Worm (Caenorhabditis elegans) whole organism, L3 larva: ENCODE results near the gene tsp-8.
A peak's percentile ranks its signal among the peaks of the same experiment; 100 is the strongest.

Source experiments
- R02D3.7 ChIP-seq: fragments of 150-350 bp; optimal IDR thresholded peaks from 2 replicates; lab custom pipeline; 2014; ENCODE audit warnings: missing biosample characterization, missing genetic modification characterization
- ZK546.5 ChIP-seq: sonication (generic microtip); optimal IDR thresholded peaks from 2 replicates; lab custom pipeline; 2017; ENCODE audit warnings: missing biosample characterization, missing genetic modification characterization
- aly-2 ChIP-seq: fragments of 150-350 bp; optimal IDR thresholded peaks from 2 replicates; lab custom pipeline; 2014; ENCODE audit warnings: missing biosample characterization, missing genetic modification characterization
- ama-1 ChIP-seq: fragments of 150-350 bp; optimal IDR thresholded peaks from 2 replicates; lab custom pipeline; 2018
- ceh-16 ChIP-seq: sonication (generic microtip); optimal IDR thresholded peaks from 2 replicates; lab custom pipeline; 2017; ENCODE audit warnings: missing biosample characterization, missing genetic modification characterization
- ceh-28 ChIP-seq: fragments of 150-350 bp; optimal IDR thresholded peaks from 2 replicates; lab custom pipeline; 2014; ENCODE audit warnings: missing biosample characterization, missing genetic modification reagents, missing genetic modification characterization
- ceh-82 ChIP-seq: fragments of 150-350 bp; optimal IDR thresholded peaks from 2 replicates; lab custom pipeline; 2014; ENCODE audit warnings: missing biosample characterization, missing genetic modification characterization
- ceh-9 ChIP-seq: sonication (generic microtip); optimal IDR thresholded peaks from 2 replicates; lab custom pipeline; 2018; ENCODE audit warnings: missing biosample characterization, missing genetic modification characterization
- daf-12 ChIP-seq: fragments of 150-350 bp; optimal IDR thresholded peaks from 2 replicates; lab custom pipeline; 2014; ENCODE audit warnings: missing biosample characterization, missing genetic modification reagents, missing genetic modification characterization
- egl-27 ChIP-seq: sonication (generic microtip); optimal IDR thresholded peaks from 4 replicates; lab custom pipeline; 2017; ENCODE audit warnings: missing biosample characterization, missing genetic modification reagents, missing genetic modification characterization
- egl-5 ChIP-seq: fragments of 150-350 bp; optimal IDR thresholded peaks from 2 replicates; lab custom pipeline; 2017; ENCODE audit warnings: missing biosample characterization, missing genetic modification reagents, missing genetic modification characterization, inconsistent platforms
- elt-1 ChIP-seq: fragments of 150-350 bp; optimal IDR thresholded peaks from 2 replicates; lab custom pipeline; 2014; ENCODE audit warnings: missing biosample characterization, missing genetic modification characterization
- elt-2 ChIP-seq: sonication (generic microtip); optimal IDR thresholded peaks from 2 replicates; lab custom pipeline; 2016; ENCODE audit warnings: missing genetic modification reagents, mild to moderate bottlenecking, missing genetic modification characterization, missing compliant biosample characterization
- elt-3 ChIP-seq, 3 experiments: fragments of 150-350 bp in 1 of 3; sonication (generic microtip) in 2 of 3; optimal IDR thresholded peaks; 2 replicates in 2 of 3; 4 replicates in 1 of 3; lab custom pipeline; 2014 to 2017; ENCODE audit warnings: missing biosample characterization in 3 of 3, missing genetic modification characterization in 3 of 3
- fkh-10 ChIP-seq: sonication (generic microtip); optimal IDR thresholded peaks from 2 replicates; lab custom pipeline; 2017; ENCODE audit warnings: missing biosample characterization, missing genetic modification reagents, missing genetic modification characterization
- fkh-2 ChIP-seq: fragments of 150-350 bp; optimal IDR thresholded peaks from 2 replicates; lab custom pipeline; 2014; ENCODE audit warnings: missing biosample characterization, missing genetic modification reagents, missing genetic modification characterization
- fos-1 ChIP-seq: fragments of 150-350 bp; optimal IDR thresholded peaks from 2 replicates; lab custom pipeline; 2014; ENCODE audit warnings: missing biosample characterization, missing genetic modification characterization
- hmg-11 ChIP-seq: sonication (generic microtip); optimal IDR thresholded peaks from 2 replicates; lab custom pipeline; 2016; ENCODE audit warnings: missing genetic modification characterization, missing compliant biosample characterization
- jun-1 ChIP-seq: fragments of 150-350 bp; optimal IDR thresholded peaks from 2 replicates; lab custom pipeline; 2014; ENCODE audit warnings: missing biosample characterization, missing genetic modification reagents, missing genetic modification characterization
- lin-15B ChIP-seq: fragments of 150-350 bp; optimal IDR thresholded peaks from 2 replicates; lab custom pipeline; 2014; ENCODE audit warnings: missing biosample characterization, missing genetic modification characterization
- lin-39 ChIP-seq: fragments of 150-350 bp; optimal IDR thresholded peaks from 2 replicates; lab custom pipeline; 2018; ENCODE audit warnings: missing biosample characterization, missing genetic modification reagents, missing genetic modification characterization
- lsy-12 ChIP-seq: sonication (generic microtip); optimal IDR thresholded peaks from 2 replicates; lab custom pipeline; 2016; ENCODE audit warnings: mild to moderate bottlenecking, missing genetic modification characterization, missing compliant biosample characterization
- mdl-1 ChIP-seq: fragments of 150-350 bp; optimal IDR thresholded peaks from 2 replicates; lab custom pipeline; 2014; ENCODE audit warnings: missing biosample characterization, missing genetic modification characterization
- mml-1 ChIP-seq: fragments of 150-350 bp; sonication (generic microtip); optimal IDR thresholded peaks from 3 replicates; lab custom pipeline; 2014; ENCODE audit warnings: missing biosample characterization, missing genetic modification characterization
- nfya-1 ChIP-seq: sonication (generic microtip); optimal IDR thresholded peaks from 2 replicates; lab custom pipeline; 2017; ENCODE audit warnings: missing genetic modification characterization, mild to moderate bottlenecking, missing compliant biosample characterization, antibody characterized with exemption, moderate library complexity; ENCODE audit not compliant: insufficient read depth
- nhr-11 ChIP-seq: fragments of 150-350 bp; optimal IDR thresholded peaks from 2 replicates; lab custom pipeline; 2014; ENCODE audit warnings: missing biosample characterization, missing genetic modification characterization
- nhr-12 ChIP-seq: fragments of 150-350 bp; optimal IDR thresholded peaks from 2 replicates; lab custom pipeline; 2014; ENCODE audit warnings: missing biosample characterization, missing genetic modification characterization
- nhr-23 ChIP-seq: fragments of 150-350 bp; optimal IDR thresholded peaks from 2 replicates; lab custom pipeline; 2014; ENCODE audit warnings: missing biosample characterization, missing genetic modification reagents, missing genetic modification characterization
- nhr-237 ChIP-seq: fragments of 150-350 bp; optimal IDR thresholded peaks from 2 replicates; lab custom pipeline; 2014; ENCODE audit warnings: missing biosample characterization, missing genetic modification characterization
- nhr-25 ChIP-seq: sonication (generic microtip); optimal IDR thresholded peaks from 2 replicates; lab custom pipeline; 2017; ENCODE audit warnings: missing biosample characterization, missing genetic modification characterization
- nhr-28 ChIP-seq: fragments of 150-350 bp; optimal IDR thresholded peaks from 2 replicates; lab custom pipeline; 2014; ENCODE audit warnings: missing biosample characterization, missing genetic modification characterization
- nhr-43 ChIP-seq: sonication (generic microtip); optimal IDR thresholded peaks from 2 replicates; lab custom pipeline; 2016; ENCODE audit warnings: mild to moderate bottlenecking, missing genetic modification characterization, missing compliant biosample characterization; ENCODE audit not compliant: poor library complexity, severe bottlenecking
- nhr-67 ChIP-seq: fragments of 150-350 bp; optimal IDR thresholded peaks from 2 replicates; lab custom pipeline; 2014; ENCODE audit warnings: missing biosample characterization, missing genetic modification characterization
- nhr-76 ChIP-seq: fragments of 150-350 bp; sonication (generic microtip); optimal IDR thresholded peaks from 5 replicates; lab custom pipeline; 2014; ENCODE audit warnings: missing biosample characterization, missing genetic modification characterization
- nhr-77 ChIP-seq: fragments of 150-350 bp; optimal IDR thresholded peaks from 2 replicates; lab custom pipeline; 2014; ENCODE audit warnings: missing biosample characterization, missing genetic modification characterization
- pha-4 ChIP-seq: fragments of 150-350 bp; optimal IDR thresholded peaks from 2 replicates; lab custom pipeline; 2014; ENCODE audit warnings: missing biosample characterization, missing genetic modification reagents, missing genetic modification characterization
- pqm-1 ChIP-seq: fragments of 150-350 bp; optimal IDR thresholded peaks from 2 replicates; lab custom pipeline; 2017; ENCODE audit warnings: missing biosample characterization, missing genetic modification characterization, inconsistent platforms
- sea-2 ChIP-seq: fragments of 150-350 bp; sonication (generic microtip); optimal IDR thresholded peaks from 4 replicates; lab custom pipeline; 2014; ENCODE audit warnings: missing biosample characterization, missing genetic modification reagents, missing genetic modification characterization
- skn-1 ChIP-seq: fragments of 150-350 bp; optimal IDR thresholded peaks from 2 replicates; lab custom pipeline; 2014; ENCODE audit warnings: missing biosample characterization, missing genetic modification characterization
- snpc-4 ChIP-seq: fragments of 150-350 bp; optimal IDR thresholded peaks from 2 replicates; lab custom pipeline; 2014; ENCODE audit warnings: missing biosample characterization, missing genetic modification characterization
- tbx-2 ChIP-seq: sonication (generic microtip); optimal IDR thresholded peaks from 2 replicates; lab custom pipeline; 2016; ENCODE audit warnings: mild to moderate bottlenecking, missing genetic modification characterization, missing compliant biosample characterization
- unc-39 ChIP-seq: sonication (generic microtip); optimal IDR thresholded peaks from 4 replicates; lab custom pipeline; 2017; ENCODE audit warnings: missing biosample characterization, missing genetic modification characterization
- unc-62 ChIP-seq: fragments of 150-350 bp; sonication (generic microtip); optimal IDR thresholded peaks from 4 replicates; lab custom pipeline; 2014; ENCODE audit warnings: missing biosample characterization, missing genetic modification reagents, missing genetic modification characterization
- zag-1 ChIP-seq: fragments of 150-350 bp; optimal IDR thresholded peaks from 2 replicates; lab custom pipeline; 2014; ENCODE audit warnings: missing biosample characterization, missing genetic modification characterization
- ztf-11 ChIP-seq: fragments of 150-350 bp; optimal IDR thresholded peaks from 2 replicates; lab custom pipeline; 2014; ENCODE audit warnings: missing biosample characterization, missing genetic modification characterization
- ztf-4 ChIP-seq: fragments of 150-350 bp; optimal IDR thresholded peaks from 2 replicates; lab custom pipeline; 2014; ENCODE audit warnings: missing biosample characterization, missing genetic modification characterization

tsp-8 gene

DNA sequence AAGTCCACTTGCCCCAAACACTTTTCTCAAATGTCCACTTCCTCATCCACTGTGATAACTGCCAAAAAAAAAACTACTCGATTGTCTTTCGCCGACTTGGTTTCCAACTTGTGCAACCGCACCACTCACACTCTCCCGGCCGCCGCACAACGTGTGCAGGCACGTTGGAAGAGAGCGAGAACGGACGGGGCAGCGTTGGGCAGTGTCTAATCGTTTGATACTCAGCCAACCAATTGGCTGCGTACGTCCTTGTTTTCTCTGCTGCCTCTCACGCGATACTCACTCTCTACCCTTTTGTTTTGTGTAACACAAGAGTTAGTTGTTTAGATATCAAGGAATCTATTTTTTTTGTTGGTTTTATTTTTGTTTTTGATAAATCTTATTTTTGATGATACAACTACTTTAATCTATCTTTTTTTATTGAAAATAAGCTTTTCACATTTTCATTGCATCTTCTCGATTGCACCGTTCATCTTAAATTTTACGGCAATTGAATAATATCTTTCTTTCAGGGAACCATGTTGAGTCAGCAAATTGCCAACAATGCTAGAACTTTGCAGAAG is 24.3 kb upstream of the tsp-8 start, which contains the start of gene sucl-1 (continued):
- TF ChIP-seq nfya-1 (tag; lab: Kevin White, UChicago), result peak; percentile 94
- peak; percentile 68 for TF ChIP-seq lin-15B (tag; lab: Kevin White, UChicago)
- TF ChIP-seq unc-39 (tag; lab: Kevin White, UChicago), result no peak
- peak; percentile 79 for TF ChIP-seq pqm-1 (tag; lab: Kevin White, UChicago)
- TF ChIP-seq tbx-2, result peak; percentile 47
- TF ChIP-seq elt-2 (tag; lab: Kevin White, UChicago), result peak; percentile 80
- TF ChIP-seq lsy-12 (tag; lab: Kevin White, UChicago), result peak; percentile 32
- peak; percentile 38 for TF ChIP-seq elt-1 (tag; lab: Kevin White, UChicago)

DNA sequence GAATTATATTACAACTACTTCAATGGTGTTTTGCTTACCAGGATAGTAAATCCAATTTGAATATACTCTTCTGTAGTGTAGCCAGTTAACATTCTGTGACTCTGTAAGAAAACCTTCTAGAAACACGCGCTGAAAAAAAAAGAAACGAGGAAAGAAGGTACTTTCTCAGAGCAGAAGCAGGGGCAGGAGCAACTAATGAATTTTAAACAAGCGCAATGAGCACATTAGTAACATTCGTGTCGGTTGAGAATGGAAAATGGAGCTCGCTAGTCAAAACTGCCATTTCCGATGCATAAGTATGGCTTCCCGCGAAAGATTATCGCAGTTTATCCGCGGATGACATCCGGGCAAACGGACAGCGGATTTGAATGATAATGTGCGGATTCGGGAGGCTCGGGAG is 22.6 kb upstream of the tsp-8 start, which contains the start of gene C05G5.3:
TSS of gene C05G5.3 (minus strand) at position 101 of the 400 bp plus-strand sequence.
- TF ChIP-seq fos-1 (tag; lab: Kevin White, UChicago), result no peak
- TF ChIP-seq elt-1 (tag; lab: Kevin White, UChicago), result no peak
- TF ChIP-seq nhr-237 (tag; lab: Kevin White, UChicago), result no peak
- no peak for TF ChIP-seq hmg-11 (tag; lab: Kevin White, UChicago)
- TF ChIP-seq snpc-4 (tag; lab: Kevin White, UChicago), result no peak
- no peak for TF ChIP-seq R02D3.7 (tag; lab: Kevin White, UChicago)
- no peak for TF ChIP-seq aly-2 (tag; lab: Kevin White, UChicago)
- no peak for TF ChIP-seq sea-2
- TF ChIP-seq pqm-1 (tag; lab: Kevin White, UChicago), result no peak
- TF ChIP-seq nhr-11 (tag; lab: Kevin White, UChicago), result no peak
- TF ChIP-seq ztf-11, result no peak
- no peak for TF ChIP-seq mdl-1
- TF ChIP-seq unc-62, result no peak

DNA sequence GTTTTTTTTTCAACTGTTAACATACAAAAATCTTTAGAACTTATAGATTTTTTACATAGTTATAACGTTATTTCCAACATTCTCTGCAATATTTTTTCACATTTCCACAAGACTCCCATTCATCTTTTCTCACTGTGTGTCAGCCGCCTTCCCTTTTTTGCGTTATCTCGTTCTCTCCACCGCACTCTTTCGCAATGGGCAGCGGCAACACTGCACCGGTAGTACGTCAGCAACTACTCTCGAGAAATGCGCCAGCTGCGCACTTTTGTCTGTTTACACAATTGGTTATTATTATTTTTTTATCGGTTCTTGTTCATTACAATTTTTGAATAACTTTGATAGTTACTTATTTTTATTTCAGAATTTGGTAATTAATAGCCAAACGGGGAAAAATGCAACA is 17.6 kb upstream of the tsp-8 start, which contains the start of gene C05G5.2:
TSS of gene C05G5.2 (plus strand) at position 356 of the 400 bp plus-strand sequence.
- no peak for TF ChIP-seq nhr-12
- TF ChIP-seq ztf-11, result no peak
- TF ChIP-seq nhr-25 (tag; lab: Kevin White, UChicago), result peak; percentile 85
- peak; percentile 82 for TF ChIP-seq jun-1 (tag; lab: Kevin White, UChicago)
- peak in 1 of 3 experiments; percentile 31 for TF ChIP-seq elt-3 (tag; optimal IDR thresholded peaks at IDR 0.05; lab: Kevin White, UChicago)
- TF ChIP-seq lin-39 (tag; lab: Kevin White, UChicago), result peak; percentile 96
- no peak for TF ChIP-seq daf-12 (tag; lab: Kevin White, UChicago)
- TF ChIP-seq snpc-4 (tag; lab: Kevin White, UChicago), result peak; percentile 94
- no peak for TF ChIP-seq fkh-2 (tag; lab: Kevin White, UChicago)
- TF ChIP-seq tbx-2, result peak; percentile 80
- TF ChIP-seq nhr-28 (tag; lab: Kevin White, UChicago), result no peak
- TF ChIP-seq ceh-28 (tag; lab: Kevin White, UChicago), result peak; percentile 62
- TF ChIP-seq ztf-4 (tag; lab: Kevin White, UChicago), result no peak
- TF ChIP-seq elt-1 (tag; lab: Kevin White, UChicago), result peak; percentile 14
- no peak for TF ChIP-seq mml-1
- TF ChIP-seq skn-1, result peak; percentile 77
- peak; percentile 36 for TF ChIP-seq R02D3.7 (tag; lab: Kevin White, UChicago)
- TF ChIP-seq sea-2, result peak; percentile 13
- peak; percentile 74 for TF ChIP-seq lin-15B (tag; lab: Kevin White, UChicago)
- peak; percentile 94 for TF ChIP-seq nfya-1 (tag; lab: Kevin White, UChicago)
- peak; percentile 60 for TF ChIP-seq ceh-82 (tag; lab: Kevin White, UChicago)
- TF ChIP-seq nhr-77 (tag; lab: Kevin White, UChicago), result no peak
- no peak for TF ChIP-seq ceh-16 (tag; lab: Kevin White, UChicago)
- peak; percentile 92 for TF ChIP-seq nhr-23
- peak; percentile 63 for TF ChIP-seq nhr-43
- TF ChIP-seq pha-4 (tag; lab: Kevin White, UChicago), result peak; percentile 99
- no peak for TF ChIP-seq nhr-11 (tag; lab: Kevin White, UChicago)
- TF ChIP-seq unc-39 (tag; lab: Kevin White, UChicago), result no peak
- no peak for TF ChIP-seq unc-62
- TF ChIP-seq egl-5 (tag; lab: Kevin White, UChicago), result peak; percentile 84
- TF ChIP-seq ZK546.5, result no peak
- TF ChIP-seq elt-2 (tag; lab: Kevin White, UChicago), result peak; percentile 89
- TF ChIP-seq zag-1 (tag; lab: Kevin White, UChicago), result peak; percentile 39
- no peak for TF ChIP-seq egl-27 (tag; lab: Kevin White, UChicago)
- peak; percentile 79 for TF ChIP-seq pqm-1 (tag; lab: Kevin White, UChicago)
- TF ChIP-seq fkh-10 (GFP tag; lab: Kevin White, UChicago), result peak; percentile 73
- TF ChIP-seq hmg-11 (tag; lab: Kevin White, UChicago), result peak; percentile 92
- TF ChIP-seq mdl-1, result peak; percentile 10
- no peak for TF ChIP-seq nhr-76
- TF ChIP-seq lsy-12 (tag; lab: Kevin White, UChicago), result peak; percentile 56
- TF ChIP-seq aly-2 (tag; lab: Kevin White, UChicago), result no peak
- TF ChIP-seq nhr-237 (tag; lab: Kevin White, UChicago), result no peak
- no peak for TF ChIP-seq fos-1 (tag; lab: Kevin White, UChicago)
- no peak for TF ChIP-seq nhr-67 (tag; lab: Kevin White, UChicago)
- TF ChIP-seq ceh-9 (tag; lab: Kevin White, UChicago), result no peak
- TF ChIP-seq ama-1 (lab: Kevin White, UChicago), result peak; percentile 33
